Fruit fly (Drosophila melanogaster): Measurements from ENCODE around the gene Mnt.

The Mnt gene

DNA sequence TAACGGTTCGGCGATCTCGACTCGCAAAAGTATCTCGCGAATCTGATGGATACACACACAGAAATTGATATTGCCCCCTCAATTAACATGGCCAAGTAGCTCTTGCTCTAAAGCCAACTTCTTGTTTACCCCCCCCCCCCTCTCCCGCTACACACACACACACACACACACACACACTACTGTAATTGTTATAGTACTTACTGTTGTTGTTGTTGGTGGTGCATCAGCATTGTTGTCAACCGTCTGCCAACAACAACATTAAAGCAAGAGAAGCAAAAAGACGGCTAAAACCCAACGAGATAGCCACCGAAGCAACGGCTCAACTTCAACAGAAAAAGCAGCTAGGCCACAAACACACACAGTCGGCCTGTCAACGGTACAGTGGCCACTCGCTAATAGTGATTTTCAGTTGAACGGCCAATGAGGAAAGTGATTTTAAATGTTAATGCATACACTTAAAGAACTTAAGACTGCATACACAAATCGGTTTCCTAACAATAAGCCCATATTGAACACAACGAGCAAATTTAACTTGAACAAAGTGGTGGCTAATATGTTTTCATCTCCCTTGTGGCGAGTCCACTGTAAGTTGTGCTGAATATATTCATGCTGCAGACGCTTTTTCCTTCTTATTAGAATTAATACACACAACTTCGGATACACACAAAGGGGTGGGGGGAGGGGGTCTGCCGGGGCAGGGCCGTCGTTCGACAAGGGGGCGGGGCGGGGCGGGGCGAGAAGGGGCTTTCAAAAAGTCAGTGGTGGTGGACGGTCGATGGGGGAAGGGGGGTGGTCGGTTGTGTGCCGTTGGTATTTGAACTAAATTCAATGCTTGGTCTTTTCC, 78.9 kb downstream of the Mnt start (continued):
- TF ChIP-seq MBD-R2 (GFP tag; IDR thresholded peaks at IDR 0.05), result peak; percentile 71
- peak; percentile 78 for TF ChIP-seq dati (GFP tag; IDR thresholded peaks at IDR 0.05)
- TF ChIP-seq her (GFP tag; optimal IDR thresholded peaks at IDR 0.05), result peak; percentile 86
- peak; percentile 29; the same call in 1 of the 3 replicates for TF ChIP-seq sr (GFP tag; IDR thresholded peaks at IDR 0.05)
- peak; percentile 86 for TF ChIP-seq oc (tag; optimal IDR thresholded peaks at IDR 0.05)
- TF ChIP-seq prd (optimal IDR thresholded peaks at IDR 0.05), result no peak
- peak; percentile 94 for TF ChIP-seq prd (GFP tag; IDR thresholded peaks at IDR 0.05)
- peak; percentile 78 for TF ChIP-seq ase (GFP tag; IDR thresholded peaks at IDR 0.05)
- TF ChIP-seq HLH4C (GFP tag; IDR thresholded peaks at IDR 0.05; ENCODE audit: partially characterized antibody), result no peak
- TF ChIP-seq CTCF (GFP tag; optimal IDR thresholded peaks at IDR 0.05), result peak; percentile 39
- peak; percentile 81 for TF ChIP-seq jing (GFP tag; optimal IDR thresholded peaks at IDR 0.05)
- TF ChIP-seq CG1602 (GFP tag; optimal IDR thresholded peaks at IDR 0.05), result peak; percentile 71
- TF ChIP-seq danr (GFP tag; IDR thresholded peaks at IDR 0.05), result peak; percentile 75
- peak; percentile 81 for TF ChIP-seq Atf3 (GFP tag; optimal IDR thresholded peaks at IDR 0.05)
- TF ChIP-seq gem (tag; optimal IDR thresholded peaks at IDR 0.05), result peak; percentile 92
- peak; percentile 41 for TF ChIP-seq CG12236 (GFP tag; optimal IDR thresholded peaks at IDR 0.05)
- no peak for TF ChIP-seq vnd (GFP tag; IDR thresholded peaks at IDR 0.05; ENCODE audit: partially characterized antibody)
- peak; percentile 86 for TF ChIP-seq bab2 (GFP tag; optimal IDR thresholded peaks at IDR 0.05)
- TF ChIP-seq CG16863 (GFP tag; optimal IDR thresholded peaks at IDR 0.05), result peak; percentile 81
- no peak for TF ChIP-seq Dp (GFP tag; optimal IDR thresholded peaks at IDR 0.05)
- peak in 1 of 2 experiments; percentile 95 for TF ChIP-seq eve (GFP tag; optimal IDR thresholded peaks at IDR 0.05)
- peak; percentile 38 for TF ChIP-seq Sry-δ (GFP tag; optimal IDR thresholded peaks at IDR 0.05)
- peak; percentile 72 for TF ChIP-seq CG6854 (GFP tag; optimal IDR thresholded peaks at IDR 0.05)
- peak; percentile 84 for TF ChIP-seq btn (GFP tag; optimal IDR thresholded peaks at IDR 0.05)
- TF ChIP-seq HLHmδ (GFP tag; optimal IDR thresholded peaks at IDR 0.05), result no peak
- no peak for TF ChIP-seq CG7963 (GFP tag; IDR thresholded peaks at IDR 0.05; ENCODE audit: partially characterized antibody)
- peak; percentile 62 for TF ChIP-seq Poxn (GFP tag; IDR thresholded peaks at IDR 0.05)
- no peak for TF ChIP-seq z (GFP tag; IDR thresholded peaks at IDR 0.05)
- TF ChIP-seq CG16813 (GFP tag; IDR thresholded peaks at IDR 0.05; ENCODE audit: partially characterized antibody), result no peak
- TF ChIP-seq CG31388 (GFP tag; optimal IDR thresholded peaks at IDR 0.05), result peak; percentile 2
- TF ChIP-seq CG5953 (GFP tag; IDR thresholded peaks at IDR 0.05), result peak; percentile 63
- TF ChIP-seq NfI (GFP tag; optimal IDR thresholded peaks at IDR 0.05), result peak; percentile 86
- no peak for TF ChIP-seq stwl (tag; optimal IDR thresholded peaks at IDR 0.05)
- peak; percentile 90 for TF ChIP-seq CG2712 (tag; optimal IDR thresholded peaks at IDR 0.05)
- TF ChIP-seq pfk (GFP tag; optimal IDR thresholded peaks at IDR 0.05), result no peak
- peak; percentile 88 for TF ChIP-seq Drgx (GFP tag; IDR thresholded peaks at IDR 0.05)
- no peak for TF ChIP-seq hb (GFP tag; IDR thresholded peaks at IDR 0.05; ENCODE audit: partially characterized antibody)
- no peak for TF ChIP-seq ash1 (GFP tag; optimal IDR thresholded peaks at IDR 0.05)
- no peak for TF ChIP-seq luna (GFP tag; optimal IDR thresholded peaks at IDR 0.05)
- TF ChIP-seq disco-r (GFP tag; optimal IDR thresholded peaks at IDR 0.05), result peak; percentile 64
- peak; percentile 93 for TF ChIP-seq lmd (GFP tag; IDR thresholded peaks at IDR 0.05)
- TF ChIP-seq caup (GFP tag; optimal IDR thresholded peaks at IDR 0.05; ENCODE audit: severe bottlenecking), result peak; percentile 64
- peak; percentile 56; the same call in 1 of the 2 replicates for TF ChIP-seq CG16779 (GFP tag; IDR thresholded peaks at IDR 0.05)
- peak; percentile 75 for TF ChIP-seq tin (GFP tag; optimal IDR thresholded peaks at IDR 0.05)
- TF ChIP-seq CG1792 (GFP tag; optimal IDR thresholded peaks at IDR 0.05), result peak; percentile 68
- peak; percentile 82 for TF ChIP-seq CG11456 (GFP tag; IDR thresholded peaks at IDR 0.05)
- peak; percentile 38; the same call in 1 of the 2 replicates for TF ChIP-seq Nf-YA (GFP tag; IDR thresholded peaks at IDR 0.05)
- peak; percentile 75 for TF ChIP-seq Atf-2 (GFP tag; optimal IDR thresholded peaks at IDR 0.05)
- TF ChIP-seq Mad (GFP tag; optimal IDR thresholded peaks at IDR 0.05), result peak; percentile 75
- TF ChIP-seq CG14667 (GFP tag; IDR thresholded peaks at IDR 0.05), result peak; percentile 79
